Worm (Caenorhabditis elegans) whole organism, L1 larva: Measurements from ENCODE around the gene Y43F8B.12.

Experiments used
- F16B12.6 ChIP-seq: fragments of 150-350 bp; optimal IDR thresholded peaks from 2 replicates; lab custom pipeline; 2014; ENCODE audit warnings: missing biosample characterization, missing genetic modification characterization
- aly-2 ChIP-seq: fragments of 150-350 bp; optimal IDR thresholded peaks from 2 replicates; lab custom pipeline; 2014; ENCODE audit warnings: missing biosample characterization, missing genetic modification characterization
- ces-1 ChIP-seq: fragments of 150-350 bp; optimal IDR thresholded peaks from 2 replicates; lab custom pipeline; 2014; ENCODE audit warnings: missing biosample characterization, missing genetic modification reagents, missing genetic modification characterization
- dpl-1 ChIP-seq, 3 experiments: fragments of 150-350 bp in 2 of 3; sonication (generic microtip) in 1 of 3; optimal IDR thresholded peaks; 2 replicates each; lab custom pipeline; 2014 to 2017; ENCODE audit warnings: missing biosample characterization in 3 of 3, missing genetic modification characterization in 3 of 3, missing genetic modification reagents in 3 of 3
- mdl-1 ChIP-seq, 2 experiments: fragments of 150-350 bp; optimal IDR thresholded peaks; 2 replicates each; lab custom pipeline; 2014 to 2017; ENCODE audit warnings: missing biosample characterization in 2 of 2, missing genetic modification characterization in 2 of 2, inconsistent platforms in 1 of 2
- nhr-12 ChIP-seq: sonication (generic microtip); optimal IDR thresholded peaks from 2 replicates; lab custom pipeline; 2017; ENCODE audit warnings: missing biosample characterization, missing genetic modification characterization
- nhr-90 ChIP-seq: sonication (generic microtip); optimal IDR thresholded peaks from 2 replicates; lab custom pipeline; 2016; ENCODE audit warnings: mild to moderate bottlenecking, missing genetic modification characterization, missing compliant biosample characterization; ENCODE audit not compliant: poor library complexity
- unc-30 ChIP-seq: sonication (generic microtip); optimal IDR thresholded peaks from 2 replicates; lab custom pipeline; 2017; ENCODE audit warnings: missing biosample characterization, missing genetic modification characterization
- zag-1 ChIP-seq: fragments of 150-350 bp; optimal IDR thresholded peaks from 2 replicates; lab custom pipeline; 2014; ENCODE audit warnings: missing biosample characterization, missing genetic modification characterization

- no peak for TF ChIP-seq F16B12.6
- no peak for TF ChIP-seq nhr-90
- no peak for TF ChIP-seq mdl-1 (tag; optimal IDR thresholded peaks at IDR 0.05; lab: Kevin White, UChicago)
- no peak for TF ChIP-seq nhr-12
- TF ChIP-seq dpl-1 (GFP tag; optimal IDR thresholded peaks at IDR 0.05; lab: Kevin White, UChicago): no peak
- TF ChIP-seq ces-1 (GFP tag; lab: Kevin White, UChicago): no peak
- no peak for TF ChIP-seq unc-30 (tag; lab: Kevin White, UChicago)
- TF ChIP-seq aly-2 (tag; lab: Kevin White, UChicago): no peak
- no peak for TF ChIP-seq zag-1
Measured at ce11 chrV:19485261-19485660, 17.1 kb downstream of the Y43F8B.12 start, which contains the start of gene Y43F8B.28.
